Worm (Caenorhabditis elegans) whole organism, young adult: ENCODE measurements around the gene T09F3.4.

ENCODE experiments used
- B0261.1 ChIP-seq: sonication (generic microtip); optimal IDR thresholded peaks from 2 replicates; lab custom pipeline; 2016; ENCODE audit warnings: mild to moderate bottlenecking, missing genetic modification characterization, moderate library complexity, missing compliant biosample characterization
- C06A6.2 ChIP-seq: fragments of 200-800 bp; sonication (Bioruptor generic); conservative IDR thresholded peaks from 2 replicates; pipeline ENCODE4 v1.3.6; 2022; ENCODE audit warnings: missing genetic modification characterization, missing compliant biosample characterization
- D2030.7 ChIP-seq: fragments of 200-800 bp; sonication (Bioruptor generic); IDR thresholded peaks from 2 replicates; pipeline ENCODE4 v1.3.6; 2022; ENCODE audit warnings: missing genetic modification reagents, missing genetic modification characterization, missing compliant biosample characterization
- F49E8.2 ChIP-seq: sonication (generic microtip); optimal IDR thresholded peaks from 3 replicates; lab custom pipeline; 2017; ENCODE audit warnings: missing genetic modification characterization, mild to moderate bottlenecking, missing compliant biosample characterization, antibody characterized with exemption, moderate library complexity; ENCODE audit not compliant: insufficient read depth
- F55B11.4 ChIP-seq: sonication (generic microtip); optimal IDR thresholded peaks from 2 replicates; lab custom pipeline; 2016; ENCODE audit warnings: missing compliant biosample characterization, missing genetic modification characterization, borderline replicate concordance; ENCODE audit not compliant: insufficient read depth
- F57A8.1 ChIP-seq: fragments of 200-800 bp; sonication (Bioruptor generic); optimal IDR thresholded peaks from 2 replicates; lab custom pipeline; 2018; ENCODE audit warnings: mild to moderate bottlenecking, missing genetic modification characterization, moderate library complexity, missing compliant biosample characterization
- Y56A3A.18 ChIP-seq: fragments of 200-800 bp; sonication (Bioruptor generic); IDR thresholded peaks from 2 replicates; pipeline ENCODE4 v1.3.6; 2022; ENCODE audit warnings: missing genetic modification reagents, missing genetic modification characterization, missing compliant biosample characterization
- Y67H2A.10 ChIP-seq: fragments of 200-800 bp; sonication (Bioruptor generic); conservative IDR thresholded peaks from 2 replicates; pipeline ENCODE4 v1.3.6; 2022; ENCODE audit warnings: missing genetic modification reagents, missing genetic modification characterization, missing compliant biosample characterization
- Y95B8A.8 ChIP-seq: fragments of 200-800 bp; sonication (Bioruptor generic); IDR thresholded peaks from 2 replicates; pipeline ENCODE4 v1.3.6; 2022; ENCODE audit warnings: missing genetic modification reagents, missing genetic modification characterization, missing compliant biosample characterization
- ZK185.1 ChIP-seq: sonication (generic microtip); optimal IDR thresholded peaks from 2 replicates; lab custom pipeline; 2016; ENCODE audit warnings: mild to moderate bottlenecking, missing genetic modification characterization, missing compliant biosample characterization; ENCODE audit not compliant: poor library complexity, severe bottlenecking
- athp-1 ChIP-seq: sonication (generic microtip); optimal IDR thresholded peaks from 2 replicates; lab custom pipeline; 2017; ENCODE audit warnings: mild to moderate bottlenecking, missing genetic modification characterization, missing compliant biosample characterization
- attf-3 ChIP-seq: fragments of 200-800 bp; sonication (Bioruptor generic); conservative IDR thresholded peaks from 2 replicates; pipeline ENCODE4 v1.3.6; 2022; ENCODE audit warnings: missing genetic modification reagents, missing genetic modification characterization, missing compliant biosample characterization
- bed-1 ChIP-seq: fragments of 200-800 bp; sonication (Bioruptor generic); IDR thresholded peaks from 2 replicates; pipeline ENCODE4 v1.3.6; 2022; ENCODE audit warnings: missing genetic modification reagents, missing genetic modification characterization, missing compliant biosample characterization
- ceh-27 ChIP-seq: fragments of 200-800 bp; sonication (Bioruptor generic); optimal IDR thresholded peaks from 2 replicates; lab custom pipeline; 2018; ENCODE audit warnings: mild to moderate bottlenecking, missing genetic modification characterization, moderate library complexity, missing compliant biosample characterization
- ceh-79 ChIP-seq: sonication (generic microtip); optimal IDR thresholded peaks from 2 replicates; lab custom pipeline; 2017; ENCODE audit warnings: mild to moderate bottlenecking, missing genetic modification characterization, missing compliant biosample characterization
- chd-7 ChIP-seq: sonication (generic microtip); optimal IDR thresholded peaks from 2 replicates; lab custom pipeline; 2016; ENCODE audit warnings: mild to moderate bottlenecking, missing genetic modification characterization, moderate library complexity, missing compliant biosample characterization
- die-1 ChIP-seq: sonication (generic microtip); optimal IDR thresholded peaks from 2 replicates; lab custom pipeline; 2016; ENCODE audit warnings: missing genotype, mild to moderate bottlenecking, missing genetic modification characterization, missing compliant biosample characterization
- dox-1 ChIP-seq: fragments of 200-800 bp; sonication (Bioruptor generic); IDR thresholded peaks from 2 replicates; pipeline ENCODE4 v1.3.6; 2022; ENCODE audit warnings: missing genetic modification reagents, missing genetic modification characterization, missing compliant biosample characterization
- dpff-1 ChIP-seq: sonication (generic microtip); optimal IDR thresholded peaks from 2 replicates; lab custom pipeline; 2017; ENCODE audit warnings: mild to moderate bottlenecking, missing genetic modification characterization, missing compliant biosample characterization
- dpl-1 ChIP-seq: fragments of 150-350 bp; optimal IDR thresholded peaks from 2 replicates; lab custom pipeline; 2014; ENCODE audit warnings: missing biosample characterization, missing genetic modification reagents, missing genetic modification characterization
- egl-44 ChIP-seq: fragments of 200-800 bp; sonication (Bioruptor generic); IDR thresholded peaks from 2 replicates; pipeline ENCODE4 v1.3.6; 2022; ENCODE audit warnings: missing genetic modification reagents, missing genetic modification characterization, missing compliant biosample characterization
- egrh-3 ChIP-seq: fragments of 200-800 bp; sonication (Bioruptor generic); IDR thresholded peaks from 2 replicates; pipeline ENCODE4 v1.3.6; 2022; ENCODE audit warnings: missing genetic modification reagents, missing genetic modification characterization, missing compliant biosample characterization
- gei-17 ChIP-seq: fragments of 200-800 bp; sonication (Bioruptor generic); optimal IDR thresholded peaks from 2 replicates; lab custom pipeline; 2018; ENCODE audit warnings: mild to moderate bottlenecking, missing genetic modification characterization, missing compliant biosample characterization
- hlh-26 ChIP-seq: fragments of 200-800 bp; sonication (Bioruptor generic); conservative IDR thresholded peaks from 2 replicates; pipeline ENCODE4 v1.3.6; 2022; ENCODE audit warnings: missing genetic modification reagents, missing genetic modification characterization, missing compliant biosample characterization
- lag-1 ChIP-seq: fragments of 200-800 bp; sonication (Bioruptor generic); IDR thresholded peaks from 2 replicates; pipeline ENCODE4 v1.3.6; 2022; ENCODE audit warnings: missing genetic modification reagents, missing genetic modification characterization, missing compliant biosample characterization
- lin-40 ChIP-seq: sonication (generic microtip); optimal IDR thresholded peaks from 2 replicates; lab custom pipeline; 2016; ENCODE audit warnings: missing genetic modification characterization, mild to moderate bottlenecking, missing compliant biosample characterization, missing genotype, missing genetic modification reagents
- lsl-1 ChIP-seq: fragments of 200-800 bp; sonication (Bioruptor generic); optimal IDR thresholded peaks from 2 replicates; lab custom pipeline; 2018; ENCODE audit warnings: mild to moderate bottlenecking, missing genetic modification characterization, moderate library complexity, missing compliant biosample characterization
- madf-10 ChIP-seq: sonication (generic microtip); optimal IDR thresholded peaks from 2 replicates; lab custom pipeline; 2016; ENCODE audit warnings: mild to moderate bottlenecking, missing genetic modification characterization, missing compliant biosample characterization
- madf-8 ChIP-seq: fragments of 200-800 bp; sonication (Bioruptor generic); conservative IDR thresholded peaks from 2 replicates; pipeline ENCODE4 v1.3.6; 2022; ENCODE audit warnings: missing genetic modification reagents, missing genetic modification characterization, missing compliant biosample characterization
- mes-4 ChIP-seq: sonication (generic microtip); optimal IDR thresholded peaks from 2 replicates; lab custom pipeline; 2016; ENCODE audit warnings: missing genotype, missing genetic modification characterization, missing compliant biosample characterization
- mxl-1 ChIP-seq: sonication (generic microtip); optimal IDR thresholded peaks from 2 replicates; lab custom pipeline; 2016; ENCODE audit warnings: missing genetic modification characterization, missing compliant biosample characterization
- nfya-1 ChIP-seq: sonication (generic microtip); optimal IDR thresholded peaks from 2 replicates; lab custom pipeline; 2017; ENCODE audit warnings: antibody characterized with exemption, missing compliant biosample characterization, missing genetic modification characterization, borderline replicate concordance; ENCODE audit not compliant: insufficient read depth
- sea-2 ChIP-seq: fragments of 200-800 bp; sonication (Bioruptor generic); IDR thresholded peaks from 2 replicates; pipeline ENCODE4 v1.3.6; 2022; ENCODE audit warnings: missing genetic modification characterization, missing compliant biosample characterization
- snpc-1.3 ChIP-seq: sonication (generic microtip); optimal IDR thresholded peaks from 2 replicates; lab custom pipeline; 2017; ENCODE audit warnings: missing genetic modification characterization, mild to moderate bottlenecking, missing compliant biosample characterization, antibody characterized with exemption, moderate library complexity, missing genotype, missing genetic modification reagents; ENCODE audit not compliant: insufficient read depth
- tbp1 ChIP-seq: fragments of 200-800 bp; sonication (Bioruptor generic); optimal IDR thresholded peaks from 2 replicates; lab custom pipeline; 2018; ENCODE audit warnings: mild to moderate bottlenecking, missing genetic modification characterization, missing compliant biosample characterization
- tlf-1 ChIP-seq: fragments of 200-800 bp; sonication (Bioruptor generic); optimal IDR thresholded peaks from 2 replicates; lab custom pipeline; 2018; ENCODE audit warnings: mild to moderate bottlenecking, missing genetic modification characterization, missing compliant biosample characterization
- ztf-22 ChIP-seq: fragments of 200-800 bp; sonication (Bioruptor generic); optimal IDR thresholded peaks from 2 replicates; lab custom pipeline; 2018; ENCODE audit warnings: mild to moderate bottlenecking, missing genetic modification characterization, moderate library complexity, missing compliant biosample characterization
- ztf-25 ChIP-seq: fragments of 200-800 bp; sonication (Bioruptor generic); IDR thresholded peaks from 2 replicates; pipeline ENCODE4 v1.3.6; 2022; ENCODE audit warnings: missing genetic modification reagents, missing genetic modification characterization, missing compliant biosample characterization

Gene T09F3.4

ce11 chrII:10416332-10416863, 20.9 kb downstream of the T09F3.4 start, which contains the start of gene eif-2A (continued):
- TF ChIP-seq D2030.7 (GFP tag; lab: Robert Waterston, UW) (peak; percentile 42; the same call in 1 of the 2 replicates), lsl-1 (GFP tag; lab: Kevin White, UChicago) (peak; percentile 61)

- TF ChIP-seq egrh-3 (GFP tag; lab: Robert Waterston, UW) (no peak), sea-2 (GFP tag; lab: Robert Waterston, UW) (no peak), hlh-26 (GFP tag; lab: Robert Waterston, UW) (no peak), dpl-1 (no peak), Y56A3A.18 (GFP tag; lab: Robert Waterston, UW) (no peak), attf-3 (GFP tag; lab: Robert Waterston, UW) (no peak), Y67H2A.10 (GFP tag; lab: Robert Waterston, UW) (no peak), F49E8.2 (tag; lab: Kevin White, UChicago) (no peak), chd-7 (no peak), madf-8 (no peak), gei-17 (GFP tag; lab: Kevin White, UChicago) (no peak), dpff-1 (tag; lab: Kevin White, UChicago) (no peak)
Observed at ce11 chrII:10421941-10422340, 26.4 kb downstream of the T09F3.4 start, which contains the start of gene frpr-21. Gene frpr-21, minus strand, starts transcription at chrII:10422041.

- no peak for TF ChIP-seq ZK185.1 (tag; lab: Kevin White, UChicago)
- TF ChIP-seq egl-44 = no peak
- TF ChIP-seq Y95B8A.8 = no peak
- TF ChIP-seq athp-1 (tag; lab: Kevin White, UChicago) = no peak
- no peak for TF ChIP-seq lag-1 (GFP tag; lab: Robert Waterston, UW)
- no peak for TF ChIP-seq F57A8.1 (GFP tag; lab: Kevin White, UChicago)
- TF ChIP-seq tbp1 (GFP tag; lab: Kevin White, UChicago) = no peak
- no peak for TF ChIP-seq dox-1 (GFP tag; lab: Robert Waterston, UW)
- TF ChIP-seq nfya-1 = no peak
- no peak for TF ChIP-seq dpff-1 (tag; lab: Kevin White, UChicago)
- TF ChIP-seq mes-4 (tag; lab: Kevin White, UChicago) = no peak
- TF ChIP-seq ceh-27 = no peak
- no peak for TF ChIP-seq lin-40 (tag; lab: Kevin White, UChicago)
- TF ChIP-seq ceh-79 (tag; lab: Kevin White, UChicago) = no peak
- TF ChIP-seq tlf-1 (GFP tag; lab: Kevin White, UChicago) = no peak
- no peak for TF ChIP-seq C06A6.2 (GFP tag; lab: Robert Waterston, UW)
- TF ChIP-seq hlh-26 (GFP tag; lab: Robert Waterston, UW) = no peak
Observed at ce11 chrII:10435836-10436235, 40.3 kb downstream of the T09F3.4 start, which contains the start of gene cut-4. Gene cut-4, plus strand, starts transcription at chrII:10436136.

- TF ChIP-seq ztf-25 (GFP tag; lab: Robert Waterston, UW) (no peak), madf-10 (no peak)
Observed at ce11 chrII:10437840-10438239, 42.3 kb downstream of the T09F3.4 start.

ce11 chrII:10439976-10440375, 44.5 kb downstream of the T09F3.4 start, which contains the start of gene E04D5.4:
Gene E04D5.4, plus strand, starts transcription at chrII:10440276.
- TF ChIP-seq tbp1 (GFP tag; lab: Kevin White, UChicago) = no peak
- no peak for TF ChIP-seq mxl-1 (tag; lab: Kevin White, UChicago)
- no peak for TF ChIP-seq ztf-22 (GFP tag; lab: Kevin White, UChicago)
- TF ChIP-seq B0261.1 = no peak
- TF ChIP-seq die-1 = no peak
- TF ChIP-seq F57A8.1 (GFP tag; lab: Kevin White, UChicago) = no peak
- no peak for TF ChIP-seq Y56A3A.18 (GFP tag; lab: Robert Waterston, UW)
- no peak for TF ChIP-seq bed-1 (GFP tag; lab: Robert Waterston, UW)
- no peak for TF ChIP-seq F55B11.4 (tag; lab: Kevin White, UChicago)
- no peak for TF ChIP-seq snpc-1.3 (tag; lab: Kevin White, UChicago)
